Worm (Caenorhabditis elegans): Measurements from ENCODE around the gene K07F5.14.

DNA sequence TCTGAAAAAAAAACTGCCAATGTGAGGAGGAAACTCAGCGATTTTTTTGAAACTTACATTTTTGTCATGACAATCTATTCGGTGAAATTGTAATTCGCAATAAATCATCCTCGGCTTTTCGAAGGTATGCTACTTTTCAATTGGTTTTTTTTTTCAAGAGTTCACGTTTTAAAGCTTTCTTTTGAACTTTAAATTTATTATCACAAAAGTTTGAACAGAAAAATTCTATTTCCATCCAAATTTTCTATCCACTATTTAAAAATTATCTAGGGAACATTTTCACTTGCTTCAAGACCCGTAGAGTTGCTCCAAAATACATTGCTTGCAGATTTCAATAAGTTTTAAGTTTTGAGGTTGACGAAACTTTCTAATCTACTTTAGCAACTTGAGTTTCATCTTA, 15.4 kb upstream of the K07F5.14 start, which contains the start of gene K07F5.6:
- TF ChIP-seq egl-13 (tag; optimal IDR thresholded peaks at IDR 0.05) (no peak), hlh-17 (GFP tag; optimal IDR thresholded peaks at IDR 0.05; ENCODE audit: borderline replicate concordance) (no peak), tbx-2 (tag; optimal IDR thresholded peaks at IDR 0.05) (no peak), lsy-2 (tag; optimal IDR thresholded peaks at IDR 0.05) (no peak), unc-130 (tag; optimal IDR thresholded peaks at IDR 0.05) (no peak), elt-3 (tag; optimal IDR thresholded peaks at IDR 0.05) (no peak), alr-1 (tag; optimal IDR thresholded peaks at IDR 0.05; ENCODE audit: borderline replicate concordance) (no peak), lin-13 (GFP tag; optimal IDR thresholded peaks at IDR 0.05) (no peak), nhr-85 (tag) (no peak), ceh-8 (GFP tag; optimal IDR thresholded peaks at IDR 0.05) (no peak), blmp-1 (tag; optimal IDR thresholded peaks at IDR 0.05) (no peak), unc-62 (GFP tag; optimal IDR thresholded peaks at IDR 0.05) (no peak), egl-27 (tag; optimal IDR thresholded peaks at IDR 0.05) (no peak)

Measured in whole organism, L1 larva.